Worm (Caenorhabditis elegans) whole organism, L4 larva: ENCODE results near the gene klp-17.

Source experiments
- F10B5.3 ChIP-seq: sonication (generic microtip); optimal IDR thresholded peaks from 2 replicates; lab custom pipeline; 2016; ENCODE audit warnings: mild to moderate bottlenecking, missing genetic modification characterization, missing compliant biosample characterization
- T26A8.4 ChIP-seq: fragments of 200-800 bp; sonication (Bioruptor generic); IDR thresholded peaks from 2 replicates; pipeline ENCODE4 v1.3.6; 2022; ENCODE audit warnings: missing genetic modification characterization, missing compliant biosample characterization
- Y105C5A.15 ChIP-seq: fragments of 200-800 bp; sonication (Bioruptor generic); IDR thresholded peaks from 2 replicates; pipeline ENCODE4 v1.3.6; 2022; ENCODE audit warnings: missing genetic modification characterization, missing compliant biosample characterization
- Y5F2A.4 ChIP-seq: fragments of 200-800 bp; sonication (Bioruptor generic); optimal IDR thresholded peaks from 2 replicates; lab custom pipeline; 2018; ENCODE audit warnings: mild to moderate bottlenecking, missing genetic modification characterization, missing compliant biosample characterization
- aha-1 ChIP-seq: fragments of 150-350 bp; peaks from one replicate; lab custom pipeline; 2014; ENCODE audit warnings: missing biosample characterization, missing genetic modification characterization
- ceh-20 ChIP-seq: fragments of 200-800 bp; sonication (Bioruptor generic); IDR thresholded peaks from 2 replicates; pipeline ENCODE4 v1.3.6; 2022; ENCODE audit warnings: missing genetic modification reagents, missing genetic modification characterization, missing compliant biosample characterization
- ceh-28 ChIP-seq: fragments of 150-350 bp; optimal IDR thresholded peaks from 2 replicates; lab custom pipeline; 2014; ENCODE audit warnings: missing biosample characterization, missing genetic modification reagents, missing genetic modification characterization
- ceh-44 ChIP-seq: fragments of 200-800 bp; sonication (Bioruptor generic); IDR thresholded peaks from 2 replicates; pipeline ENCODE4 v1.3.6; 2022; ENCODE audit warnings: missing genetic modification reagents, missing genetic modification characterization, missing compliant biosample characterization
- ces-1 ChIP-seq: fragments of 150-350 bp; sonication (generic microtip); optimal IDR thresholded peaks from 4 replicates; lab custom pipeline; 2014; ENCODE audit warnings: missing biosample characterization, missing genetic modification reagents, missing genetic modification characterization
- ctbp-1 ChIP-seq: fragments of 200-800 bp; sonication (Bioruptor generic); IDR thresholded peaks from 2 replicates; pipeline ENCODE4 v1.3.6; 2022; ENCODE audit warnings: missing genetic modification reagents, missing genetic modification characterization, missing compliant biosample characterization
- daf-8 ChIP-seq: fragments of 200-800 bp; sonication (Bioruptor generic); IDR thresholded peaks from 2 replicates; pipeline ENCODE4 v1.3.6; 2022; ENCODE audit warnings: missing genetic modification characterization, missing compliant biosample characterization
- dmd-9 ChIP-seq: fragments of 200-800 bp; sonication (Bioruptor generic); IDR thresholded peaks from 2 replicates; pipeline ENCODE4 v1.3.6; 2022; ENCODE audit warnings: missing genetic modification reagents, missing genetic modification characterization, missing compliant biosample characterization
- egl-27 ChIP-seq: sonication (generic microtip); optimal IDR thresholded peaks from 3 replicates; lab custom pipeline; 2017; ENCODE audit warnings: missing biosample characterization, missing genetic modification reagents, missing genetic modification characterization
- fkh-10 ChIP-seq: fragments of 150-350 bp; optimal IDR thresholded peaks from 2 replicates; lab custom pipeline; 2014; ENCODE audit warnings: missing biosample characterization, missing genetic modification reagents, missing genetic modification characterization
- hif-1 ChIP-seq, 2 experiments: sonication (generic microtip); optimal IDR thresholded peaks; 2 replicates each; lab custom pipeline; 2016 to 2017; ENCODE audit warnings: missing compliant biosample characterization in 2 of 2, missing genetic modification characterization in 2 of 2, missing genetic modification reagents in 2 of 2, missing genotype in 2 of 2, mild to moderate bottlenecking in 1 of 2
- jun-1 ChIP-seq: fragments of 150-350 bp; optimal IDR thresholded peaks from 2 replicates; lab custom pipeline; 2014; ENCODE audit warnings: missing biosample characterization, missing genetic modification reagents, missing genetic modification characterization
- lin-29 ChIP-seq: fragments of 200-800 bp; sonication (Bioruptor generic); IDR thresholded peaks from 2 replicates; pipeline ENCODE4 v1.3.6; 2022; ENCODE audit warnings: missing genetic modification reagents, missing genetic modification characterization, missing compliant biosample characterization
- lir-3 ChIP-seq: sonication (generic microtip); optimal IDR thresholded peaks from 2 replicates; lab custom pipeline; 2016; ENCODE audit warnings: mild to moderate bottlenecking, missing genetic modification characterization, missing compliant biosample characterization
- lsy-2 ChIP-seq, 2 experiments: fragments of 150-350 bp in 1 of 2; sonication (generic microtip) in 1 of 2; optimal IDR thresholded peaks; 2 replicates each; lab custom pipeline; 2014 to 2017; ENCODE audit warnings: missing biosample characterization in 2 of 2, missing genetic modification characterization in 2 of 2
- mdt-29 ChIP-seq: fragments of 200-800 bp; sonication (Bioruptor generic); IDR thresholded peaks from 2 replicates; pipeline ENCODE4 v1.3.6; 2022; ENCODE audit warnings: missing genetic modification reagents, missing genetic modification characterization, missing compliant biosample characterization
- mxl-2 ChIP-seq: fragments of 200-800 bp; sonication (Bioruptor generic); conservative IDR thresholded peaks from 2 replicates; pipeline ENCODE4 v1.3.6; 2022; ENCODE audit warnings: missing genetic modification reagents, missing genetic modification characterization, missing compliant biosample characterization
- nhr-10 ChIP-seq: fragments of 150-350 bp; optimal IDR thresholded peaks from 2 replicates; lab custom pipeline; 2014; ENCODE audit warnings: missing biosample characterization, missing genetic modification characterization
- nhr-11 ChIP-seq: fragments of 150-350 bp; optimal IDR thresholded peaks from 2 replicates; lab custom pipeline; 2014; ENCODE audit warnings: missing biosample characterization, missing genetic modification characterization
- nhr-28 ChIP-seq: fragments of 150-350 bp; optimal IDR thresholded peaks from 2 replicates; lab custom pipeline; 2014; ENCODE audit warnings: missing biosample characterization, missing genetic modification characterization
- nhr-76 ChIP-seq: fragments of 150-350 bp; optimal IDR thresholded peaks from 2 replicates; lab custom pipeline; 2014; ENCODE audit warnings: missing biosample characterization, missing genetic modification characterization
- nhr-77 ChIP-seq: fragments of 150-350 bp; optimal IDR thresholded peaks from 2 replicates; lab custom pipeline; 2014; ENCODE audit warnings: missing biosample characterization, missing genetic modification characterization
- pha-4 ChIP-seq, 2 experiments: fragments of 150-350 bp in 1 of 2; fragments of 200-800 bp in 1 of 2; sonication (Bioruptor generic) in 1 of 2; IDR thresholded peaks in 1 of 2; optimal IDR thresholded peaks in 1 of 2; 2 replicates each; pipeline versions ENCODE4 v1.3.6 to Lab custom; 2014 to 2022; ENCODE audit warnings: missing genetic modification characterization in 2 of 2, missing genetic modification reagents in 2 of 2, missing biosample characterization in 1 of 2, missing compliant biosample characterization in 1 of 2
- rbr-2 ChIP-seq: sonication (generic microtip); optimal IDR thresholded peaks from 2 replicates; lab custom pipeline; 2016; ENCODE audit warnings: missing genotype, missing genetic modification characterization, missing compliant biosample characterization
- sdz-12 ChIP-seq: fragments of 200-800 bp; sonication (Bioruptor generic); optimal IDR thresholded peaks from 2 replicates; lab custom pipeline; 2018; ENCODE audit warnings: mild to moderate bottlenecking, missing genetic modification characterization, missing compliant biosample characterization
- skn-1 ChIP-seq: fragments of 150-350 bp; optimal IDR thresholded peaks from 2 replicates; lab custom pipeline; 2014; ENCODE audit warnings: missing biosample characterization, missing genetic modification characterization
- snpc-4 ChIP-seq: fragments of 150-350 bp; optimal IDR thresholded peaks from 2 replicates; lab custom pipeline; 2014; ENCODE audit warnings: missing biosample characterization, missing genetic modification characterization
- spr-1 ChIP-seq: sonication (generic microtip); optimal IDR thresholded peaks from 2 replicates; lab custom pipeline; 2016; ENCODE audit warnings: mild to moderate bottlenecking, missing genetic modification characterization, missing compliant biosample characterization
- unc-130 ChIP-seq: sonication (generic microtip); optimal IDR thresholded peaks from 2 replicates; lab custom pipeline; 2016; ENCODE audit warnings: missing genetic modification reagents, missing genetic modification characterization, missing compliant biosample characterization
- unc-62 ChIP-seq, 3 experiments: fragments of 150-350 bp in 1 of 3; sonication (generic microtip); optimal IDR thresholded peaks in 2 of 3; peaks in 1 of 3; 1 replicate in 1 of 3; 2 replicates in 2 of 3; lab custom pipeline; 2014 to 2017; ENCODE audit warnings: missing biosample characterization in 3 of 3, missing genetic modification characterization in 3 of 3, missing genetic modification reagents in 3 of 3, missing genotype in 1 of 3
- ztf-11 ChIP-seq: fragments of 150-350 bp; optimal IDR thresholded peaks from 2 replicates; lab custom pipeline; 2014; ENCODE audit warnings: missing biosample characterization, missing genetic modification characterization
- ztf-7 ChIP-seq: fragments of 150-350 bp; optimal IDR thresholded peaks from 2 replicates; lab custom pipeline; 2014; ENCODE audit warnings: missing biosample characterization, missing genetic modification characterization

The klp-17 gene

ce11 chrII:11467541-11467940, at the start of gene klp-17:
TSS of gene klp-17 (minus strand) at chrII:11467641.
- TF ChIP-seq ceh-28 (tag; lab: Kevin White, UChicago): no peak
- TF ChIP-seq jun-1 (tag; lab: Kevin White, UChicago): no peak

ce11 chrII:11514775-11515174, 47.3 kb upstream of the klp-17 start, which contains the start of gene srh-44:
TSS of gene srh-44 (plus strand) at chrII:11515075.
- TF ChIP-seq sdz-12 (no peak), unc-62 (GFP tag; optimal IDR thresholded peaks at IDR 0.05 in 1 of 2; lab: Kevin White, UChicago) (no peak), unc-62 (tag; optimal IDR thresholded peaks at IDR 0.05; lab: Kevin White, UChicago) (no peak), nhr-77 (tag; lab: Kevin White, UChicago) (no peak), ztf-11 (tag; lab: Kevin White, UChicago) (no peak), ceh-20 (GFP tag; lab: Robert Waterston, UW) (no peak), ctbp-1 (GFP tag; lab: Robert Waterston, UW) (no peak), nhr-76 (tag; lab: Kevin White, UChicago) (no peak), ztf-7 (tag; lab: Kevin White, UChicago) (no peak), nhr-11 (tag; lab: Kevin White, UChicago) (no peak), mdt-29 (GFP tag; lab: Robert Waterston, UW) (no peak), dmd-9 (GFP tag; lab: Robert Waterston, UW) (no peak), daf-8 (GFP tag; lab: Robert Waterston, UW) (no peak), lir-3 (tag; lab: Kevin White, UChicago) (no peak), unc-130 (GFP tag; lab: Kevin White, UChicago) (no peak), pha-4 (GFP tag; IDR thresholded peaks at IDR 0.05; lab: Robert Waterston, UW) (no peak), pha-4 (tag; optimal IDR thresholded peaks at IDR 0.05; lab: Kevin White, UChicago) (no peak), T26A8.4 (GFP tag; lab: Robert Waterston, UW) (no peak), F10B5.3 (tag; lab: Kevin White, UChicago) (no peak)

ce11 chrII:11512921-11513320, 45.5 kb upstream of the klp-17 start:
- no peak for TF ChIP-seq ceh-20 (GFP tag; lab: Robert Waterston, UW)
- peak; percentile 59 for TF ChIP-seq aha-1 (tag; lab: Kevin White, UChicago)
- TF ChIP-seq unc-62 (GFP tag; optimal IDR thresholded peaks at IDR 0.05 in 1 of 2; lab: Kevin White, UChicago): peak in 1 of 2 experiments; percentile 74
- no peak for TF ChIP-seq unc-62 (tag; optimal IDR thresholded peaks at IDR 0.05; lab: Kevin White, UChicago)

ce11 chrII:11510373-11510772, 42.9 kb upstream of the klp-17 start, which contains the start of gene npr-41:
TSS of gene npr-41 (plus strand) at chrII:11510673.
- TF ChIP-seq Y5F2A.4 (GFP tag; lab: Kevin White, UChicago) (no peak), ces-1 (GFP tag; lab: Kevin White, UChicago) (no peak), ceh-44 (no peak), snpc-4 (no peak), lin-29 (GFP tag; lab: Robert Waterston, UW) (no peak), ceh-28 (tag; lab: Kevin White, UChicago) (no peak), F10B5.3 (tag; lab: Kevin White, UChicago) (no peak), lsy-2 (tag; optimal IDR thresholded peaks at IDR 0.05; lab: Kevin White, UChicago) (no peak), nhr-28 (tag; lab: Kevin White, UChicago) (no peak), hif-1 (tag; optimal IDR thresholded peaks at IDR 0.05; lab: Kevin White, UChicago) (no peak), fkh-10 (GFP tag; lab: Kevin White, UChicago) (no peak), mxl-2 (GFP tag; lab: Robert Waterston, UW) (no peak), rbr-2 (tag; lab: Kevin White, UChicago) (no peak), spr-1 (tag; lab: Kevin White, UChicago) (no peak), nhr-10 (no peak)

- TF ChIP-seq egl-27 (tag; lab: Kevin White, UChicago) (no peak), dmd-9 (GFP tag; lab: Robert Waterston, UW) (no peak), skn-1 (no peak), unc-62 (GFP tag; optimal IDR thresholded peaks at IDR 0.05 in 1 of 2; lab: Kevin White, UChicago) (no peak), unc-62 (tag; optimal IDR thresholded peaks at IDR 0.05; lab: Kevin White, UChicago) (no peak), Y105C5A.15 (GFP tag; lab: Robert Waterston, UW) (no peak), ceh-20 (GFP tag; lab: Robert Waterston, UW) (no peak)
Observed at ce11 chrII:11503761-11504160, 36.3 kb upstream of the klp-17 start.
